Worm (Caenorhabditis elegans): ENCODE measurements around the gene abi-1.

ce11 chrIII:5721488-5721887 is 28.9 kb upstream of the abi-1 start:
- TF ChIP-seq mdl-1 (tag; optimal IDR thresholded peaks at IDR 0.05) (no peak), ama-1 (optimal IDR thresholded peaks at IDR 0.05) (no peak), egl-27 (tag; optimal IDR thresholded peaks at IDR 0.05) (no peak), elt-3 (tag; optimal IDR thresholded peaks at IDR 0.05) (no peak), mml-1 (tag; optimal IDR thresholded peaks at IDR 0.05) (no peak), elt-1 (tag; optimal IDR thresholded peaks at IDR 0.05) (no peak), ceh-9 (tag; optimal IDR thresholded peaks at IDR 0.05) (no peak)

Data from whole organism, L3 larva.